Worm (Caenorhabditis elegans) whole organism, L2 larva: Measurements from ENCODE around the gene F52F10.2.

Source experiments
- ZK546.5 ChIP-seq: sonication (generic microtip); optimal IDR thresholded peaks from 2 replicates; lab custom pipeline; 2017; ENCODE audit warnings: missing biosample characterization, missing genetic modification characterization
- blmp-1 ChIP-seq: sonication (generic microtip); optimal IDR thresholded peaks from 2 replicates; lab custom pipeline; 2017; ENCODE audit warnings: missing genetic modification characterization, mild to moderate bottlenecking, missing compliant biosample characterization, antibody characterized with exemption, moderate library complexity; ENCODE audit not compliant: insufficient read depth
- mdl-1 ChIP-seq, 2 experiments: fragments of 150-350 bp in 1 of 2; sonication (generic microtip) in 1 of 2; optimal IDR thresholded peaks; 2 replicates each; lab custom pipeline; 2017; ENCODE audit warnings: missing biosample characterization in 2 of 2, missing genetic modification characterization in 2 of 2
- nhr-77 ChIP-seq: fragments of 150-350 bp; optimal IDR thresholded peaks from 2 replicates; lab custom pipeline; 2014; ENCODE audit warnings: missing biosample characterization, missing genetic modification characterization

ce11 chrV:1586906-1587305 lies 39.0 kb downstream of the F52F10.2 start, which contains the start of gene F16B4.6:
- TF ChIP-seq ZK546.5 (tag; lab: Kevin White, UChicago) = no peak
- TF ChIP-seq nhr-77 = no peak
- no peak for TF ChIP-seq mdl-1 (tag; optimal IDR thresholded peaks at IDR 0.05; lab: Kevin White, UChicago)
- TF ChIP-seq blmp-1 (tag; lab: Kevin White, UChicago) = no peak
